Worm (Caenorhabditis elegans): ENCODE data around the gene C23G10.2.

The C23G10.2 gene

DNA sequence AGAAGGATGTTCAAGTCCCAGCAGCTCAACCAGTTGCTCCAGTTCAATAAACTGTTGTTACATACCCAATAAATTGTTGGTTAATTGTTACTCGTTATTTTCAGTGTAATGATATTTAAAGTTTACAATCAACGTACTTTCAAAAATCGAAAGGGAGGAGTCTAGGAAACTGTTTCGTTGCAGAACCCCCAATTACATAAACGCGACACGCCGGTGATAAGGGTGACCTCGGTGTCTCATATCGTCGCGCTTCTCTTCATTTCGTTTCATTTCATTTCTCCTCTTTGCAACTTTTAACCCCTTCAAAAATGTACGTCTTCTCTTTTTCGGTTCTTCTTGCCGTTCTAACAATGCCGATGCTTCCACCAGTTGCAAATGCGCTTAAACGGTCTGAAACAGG lies at the start of gene C23G10.2:
Gene C23G10.2, plus strand, starts transcription at position 184 of the 400 bp plus-strand sequence.
- no peak for TF ChIP-seq ztf-22 (GFP tag; optimal IDR thresholded peaks at IDR 0.05)
- peak; percentile 16 for TF ChIP-seq repo-1 (tag; optimal IDR thresholded peaks at IDR 0.05)
- TF ChIP-seq ztf-3 (GFP tag; optimal IDR thresholded peaks at IDR 0.05) = no peak
- TF ChIP-seq lin-54 (GFP tag; optimal IDR thresholded peaks at IDR 0.05) = peak; percentile 16
- TF ChIP-seq aptf-2 (GFP tag; conservative IDR thresholded peaks at IDR 0.05) = no peak
- peak; percentile 41 for TF ChIP-seq tlf-1 (GFP tag; optimal IDR thresholded peaks at IDR 0.05)
- TF ChIP-seq madf-3 (GFP tag; IDR thresholded peaks at IDR 0.05) = peak; percentile 58; the same call in 1 of the 2 replicates
- TF ChIP-seq egrh-3 (GFP tag; IDR thresholded peaks at IDR 0.05) = no peak
- TF ChIP-seq ceh-100 (GFP tag; IDR thresholded peaks at IDR 0.05) = peak; percentile 27; the same call in 1 of the 2 replicates
- TF ChIP-seq F33H1.4 (GFP tag; IDR thresholded peaks at IDR 0.05) = peak; percentile 32
- 0 out of 2 replicates have a peak, but pooled peaks have one; percentile 27 for TF ChIP-seq nfyb-1 (GFP tag; IDR thresholded peaks at IDR 0.05)
- peak; percentile 68; the same call in 1 of the 2 replicates for TF ChIP-seq Y56A3A.18 (GFP tag; IDR thresholded peaks at IDR 0.05)
- TF ChIP-seq ekl-4 (GFP tag; IDR thresholded peaks at IDR 0.05) = peak; percentile 70; the same call in 1 of the 2 replicates
- TF ChIP-seq efl-1 (GFP tag; optimal IDR thresholded peaks at IDR 0.05) = peak; percentile 3
- peak; percentile 75; the same call in 1 of the 2 replicates for TF ChIP-seq F39B2.1 (GFP tag; IDR thresholded peaks at IDR 0.05)
- peak; percentile 83 for TF ChIP-seq F49E8.2 (tag; optimal IDR thresholded peaks at IDR 0.05; ENCODE audit: insufficient read depth)
- TF ChIP-seq die-1 (tag; optimal IDR thresholded peaks at IDR 0.05) = peak; percentile 31
- TF ChIP-seq xnd-1 (tag; optimal IDR thresholded peaks at IDR 0.05) = peak; percentile 18
- TF ChIP-seq atf-7 (tag; optimal IDR thresholded peaks at IDR 0.05) = peak; percentile 18
- TF ChIP-seq ZK185.1 (tag; optimal IDR thresholded peaks at IDR 0.05; ENCODE audit: poor library complexity, severe bottlenecking) = peak; percentile 25
- no peak for TF ChIP-seq snpc-4 (GFP tag; optimal IDR thresholded peaks at IDR 0.05)
- TF ChIP-seq snpc-4 (tag; optimal IDR thresholded peaks at IDR 0.05) = peak in 2 of 4 experiments; percentile 24
- no peak for TF ChIP-seq ama-1 (optimal IDR thresholded peaks at IDR 0.05)
- TF ChIP-seq ama-1 (GFP tag; optimal IDR thresholded peaks at IDR 0.05) = peak in 1 of 2 experiments; percentile 75
- TF ChIP-seq madf-6 (GFP tag; IDR thresholded peaks at IDR 0.05) = peak; percentile 74
- peak; percentile 61; the same call in 1 of the 2 replicates for TF ChIP-seq pbrm-1 (GFP tag; IDR thresholded peaks at IDR 0.05)
- TF ChIP-seq tbp1 (GFP tag; optimal IDR thresholded peaks at IDR 0.05) = peak; percentile 39
- no peak for TF ChIP-seq ztf-28 (GFP tag; IDR thresholded peaks at IDR 0.05)
- TF ChIP-seq rcor-1 (GFP tag; IDR thresholded peaks at IDR 0.05) = peak; percentile 62
- TF ChIP-seq lin-26 (GFP tag; IDR thresholded peaks at IDR 0.05) = peak; percentile 69
- TF ChIP-seq lsl-1 (GFP tag; optimal IDR thresholded peaks at IDR 0.05) = peak; percentile 1
- 0 out of 2 replicates have a peak, but pooled peaks have one; percentile 7 for TF ChIP-seq zfh-2 (GFP tag; conservative IDR thresholded peaks at IDR 0.05)
- peak; percentile 61 for TF ChIP-seq hsf-1 (GFP tag; IDR thresholded peaks at IDR 0.05)
- peak; percentile 23 for TF ChIP-seq hrde-1 (tag; optimal IDR thresholded peaks at IDR 0.05; ENCODE audit: borderline replicate concordance)
- TF ChIP-seq B0336.3 (GFP tag; IDR thresholded peaks at IDR 0.05) = peak; percentile 48; the same call in 1 of the 2 replicates
- peak; percentile 42 for TF ChIP-seq snpc-1.3 (tag; optimal IDR thresholded peaks at IDR 0.05; ENCODE audit: insufficient read depth)
- peak; percentile 54 for TF ChIP-seq snpc-3.4 (tag; optimal IDR thresholded peaks at IDR 0.05)
- no peak for TF ChIP-seq F23B12.7 (tag; optimal IDR thresholded peaks at IDR 0.05; ENCODE audit: insufficient read depth)
- TF ChIP-seq snpc-1.1 (tag; optimal IDR thresholded peaks at IDR 0.05; ENCODE audit: insufficient read depth) = peak; percentile 65
- TF ChIP-seq ztf-26 (tag; optimal IDR thresholded peaks at IDR 0.05) = no peak
- TF ChIP-seq Y95B8A.8 (GFP tag; IDR thresholded peaks at IDR 0.05) = 0 out of 2 replicates have a peak, but pooled peaks have one; percentile 31
- peak; percentile 30; the same call in 1 of the 2 replicates for TF ChIP-seq hmg-1.2 (GFP tag; IDR thresholded peaks at IDR 0.05)
- no peak; the same call in 1 of the 2 replicates for TF ChIP-seq D2030.7 (GFP tag; IDR thresholded peaks at IDR 0.05)
- peak; percentile 31; the same call in 1 of the 2 replicates for TF ChIP-seq dox-1 (GFP tag; IDR thresholded peaks at IDR 0.05)
- no peak for TF ChIP-seq B0035.1 (tag; optimal IDR thresholded peaks at IDR 0.05)
- no peak for TF ChIP-seq lin-40 (tag; optimal IDR thresholded peaks at IDR 0.05)
